Worm (Caenorhabditis elegans) whole organism, L4 larva: ENCODE measurements around the gene gst-35.
"Not testable (repeated sequence)": the region's sequence is repeated elsewhere in the genome, so short reads cannot be mapped to it uniquely, and the experiment has no call there.

ENCODE experiments used
- F37D6.2 ChIP-seq: sonication (generic microtip); optimal IDR thresholded peaks from 2 replicates; lab custom pipeline; 2016; ENCODE audit warnings: mild to moderate bottlenecking, missing genetic modification characterization, missing compliant biosample characterization
- F49E8.2 ChIP-seq: sonication (generic microtip); optimal IDR thresholded peaks from 2 replicates; lab custom pipeline; 2016; ENCODE audit warnings: missing compliant biosample characterization, mild to moderate bottlenecking, missing genetic modification characterization, borderline replicate concordance
- Y105C5A.15 ChIP-seq: fragments of 200-800 bp; sonication (Bioruptor generic); IDR thresholded peaks from 2 replicates; pipeline ENCODE4 v1.3.6; 2022; ENCODE audit warnings: missing genetic modification characterization, missing compliant biosample characterization
- ZK546.5 ChIP-seq, 2 experiments: sonication (generic microtip); optimal IDR thresholded peaks; 2 replicates each; lab custom pipeline; 2017; ENCODE audit warnings: missing biosample characterization in 2 of 2, missing genetic modification characterization in 2 of 2
- aha-1 ChIP-seq: fragments of 150-350 bp; peaks from one replicate; lab custom pipeline; 2014; ENCODE audit warnings: missing biosample characterization, missing genetic modification characterization
- aly-2 ChIP-seq: sonication (generic microtip); optimal IDR thresholded peaks from 2 replicates; lab custom pipeline; 2018; ENCODE audit warnings: missing biosample characterization, missing genetic modification characterization
- arid-1 ChIP-seq: fragments of 200-800 bp; sonication (Bioruptor generic); conservative IDR thresholded peaks from 2 replicates; pipeline ENCODE4 v1.3.6; 2022; ENCODE audit warnings: missing genetic modification reagents, missing genetic modification characterization, missing compliant biosample characterization
- ceh-28 ChIP-seq: fragments of 150-350 bp; optimal IDR thresholded peaks from 2 replicates; lab custom pipeline; 2014; ENCODE audit warnings: missing biosample characterization, missing genetic modification reagents, missing genetic modification characterization
- ceh-82 ChIP-seq: sonication (generic microtip); optimal IDR thresholded peaks from 2 replicates; lab custom pipeline; 2017; ENCODE audit warnings: missing biosample characterization, missing genetic modification characterization
- cey-2 ChIP-seq: sonication (generic microtip); optimal IDR thresholded peaks from 3 replicates; lab custom pipeline; 2017; ENCODE audit warnings: missing genetic modification characterization, mild to moderate bottlenecking, missing compliant biosample characterization, antibody characterized with exemption, borderline replicate concordance; ENCODE audit not compliant: insufficient read depth
- ctbp-1 ChIP-seq: fragments of 200-800 bp; sonication (Bioruptor generic); IDR thresholded peaks from 2 replicates; pipeline ENCODE4 v1.3.6; 2022; ENCODE audit warnings: missing genetic modification reagents, missing genetic modification characterization, missing compliant biosample characterization
- daf-16 ChIP-seq, 3 experiments: sonication (generic microtip); optimal IDR thresholded peaks; 2 replicates each; lab custom pipeline; 2016 to 2017; ENCODE audit warnings: missing genetic modification characterization in 3 of 3, missing genetic modification reagents in 3 of 3, mild to moderate bottlenecking in 2 of 3, missing compliant biosample characterization in 2 of 3, missing biosample characterization in 1 of 3, moderate library complexity in 1 of 3
- daf-8 ChIP-seq: fragments of 200-800 bp; sonication (Bioruptor generic); IDR thresholded peaks from 2 replicates; pipeline ENCODE4 v1.3.6; 2022; ENCODE audit warnings: missing genetic modification characterization, missing compliant biosample characterization
- dmd-6 ChIP-seq: fragments of 200-800 bp; sonication (Bioruptor generic); IDR thresholded peaks from 2 replicates; pipeline ENCODE4 v1.3.6; 2022; ENCODE audit warnings: missing genetic modification reagents, missing genetic modification characterization, missing compliant biosample characterization
- dpl-1 ChIP-seq: fragments of 150-350 bp; optimal IDR thresholded peaks from 2 replicates; lab custom pipeline; 2014; ENCODE audit warnings: missing biosample characterization, missing genetic modification reagents, missing genetic modification characterization
- duxl-1 ChIP-seq: sonication (generic microtip); optimal IDR thresholded peaks from 2 replicates; lab custom pipeline; 2016; ENCODE audit warnings: mild to moderate bottlenecking, missing genetic modification characterization, moderate library complexity, missing compliant biosample characterization; ENCODE audit not compliant: poor library complexity
- dve-1 ChIP-seq: sonication (generic microtip); optimal IDR thresholded peaks from 2 replicates; lab custom pipeline; 2017; ENCODE audit warnings: antibody characterized with exemption, mild to moderate bottlenecking, missing genetic modification characterization, missing compliant biosample characterization; ENCODE audit not compliant: insufficient read depth
- fkh-10 ChIP-seq: fragments of 150-350 bp; optimal IDR thresholded peaks from 2 replicates; lab custom pipeline; 2014; ENCODE audit warnings: missing biosample characterization, missing genetic modification reagents, missing genetic modification characterization
- fos-1 ChIP-seq: fragments of 150-350 bp; optimal IDR thresholded peaks from 2 replicates; lab custom pipeline; 2014; ENCODE audit warnings: missing biosample characterization, missing genetic modification characterization
- hlh-11 ChIP-seq: fragments of 200-800 bp; sonication (Bioruptor generic); optimal IDR thresholded peaks from 2 replicates; lab custom pipeline; 2018; ENCODE audit warnings: mild to moderate bottlenecking, missing genetic modification characterization, missing compliant biosample characterization
- hlh-30 ChIP-seq: sonication (generic microtip); optimal IDR thresholded peaks from 2 replicates; lab custom pipeline; 2017; ENCODE audit warnings: antibody characterized with exemption, mild to moderate bottlenecking, missing genetic modification characterization, missing compliant biosample characterization; ENCODE audit not compliant: insufficient read depth
- hmg-1.1 ChIP-seq: fragments of 200-800 bp; sonication (Bioruptor generic); IDR thresholded peaks from 2 replicates; pipeline ENCODE4 v1.3.6; 2022; ENCODE audit warnings: missing genetic modification reagents, missing genetic modification characterization, missing compliant biosample characterization
- jun-1 ChIP-seq: fragments of 150-350 bp; optimal IDR thresholded peaks from 2 replicates; lab custom pipeline; 2014; ENCODE audit warnings: missing biosample characterization, missing genetic modification reagents, missing genetic modification characterization
- lin-1 ChIP-seq: fragments of 200-800 bp; sonication (Bioruptor generic); IDR thresholded peaks from 2 replicates; pipeline ENCODE4 v1.3.6; 2022; ENCODE audit warnings: missing genetic modification reagents, missing genetic modification characterization, missing compliant biosample characterization
- lin-13 ChIP-seq: fragments of 150-350 bp; optimal IDR thresholded peaks from 2 replicates; lab custom pipeline; 2014; ENCODE audit warnings: missing biosample characterization, missing genetic modification reagents, missing genetic modification characterization
- lin-15B ChIP-seq: fragments of 150-350 bp; sonication (generic microtip); optimal IDR thresholded peaks from 3 replicates; lab custom pipeline; 2014; ENCODE audit warnings: missing biosample characterization, missing genetic modification characterization
- lin-29 ChIP-seq: fragments of 200-800 bp; sonication (Bioruptor generic); IDR thresholded peaks from 2 replicates; pipeline ENCODE4 v1.3.6; 2022; ENCODE audit warnings: missing genetic modification reagents, missing genetic modification characterization, missing compliant biosample characterization
- lsy-2 ChIP-seq, 2 experiments: fragments of 150-350 bp in 1 of 2; sonication (generic microtip) in 1 of 2; optimal IDR thresholded peaks; 2 replicates each; lab custom pipeline; 2014 to 2017; ENCODE audit warnings: missing biosample characterization in 2 of 2, missing genetic modification characterization in 2 of 2
- madf-5 ChIP-seq, 2 experiments: fragments of 200-800 bp; sonication (Bioruptor generic); IDR thresholded peaks; 2 replicates each; pipeline ENCODE4 v1.3.6; 2022; ENCODE audit warnings: missing compliant biosample characterization in 2 of 2, missing genetic modification characterization in 2 of 2
- mes-2 ChIP-seq: sonication (generic microtip); optimal IDR thresholded peaks from 2 replicates; lab custom pipeline; 2016; ENCODE audit warnings: missing genotype, mild to moderate bottlenecking, missing genetic modification characterization, missing compliant biosample characterization; ENCODE audit not compliant: poor library complexity, severe bottlenecking
- nhr-11 ChIP-seq: fragments of 150-350 bp; optimal IDR thresholded peaks from 2 replicates; lab custom pipeline; 2014; ENCODE audit warnings: missing biosample characterization, missing genetic modification characterization
- nhr-28 ChIP-seq: fragments of 150-350 bp; optimal IDR thresholded peaks from 2 replicates; lab custom pipeline; 2014; ENCODE audit warnings: missing biosample characterization, missing genetic modification characterization
- nhr-42 ChIP-seq: fragments of 200-800 bp; sonication (Bioruptor generic); IDR thresholded peaks from 2 replicates; pipeline ENCODE4 v1.3.6; 2022; ENCODE audit warnings: missing genetic modification characterization, missing compliant biosample characterization
- nhr-6 ChIP-seq: fragments of 150-350 bp; optimal IDR thresholded peaks from 2 replicates; lab custom pipeline; 2014; ENCODE audit warnings: missing biosample characterization, missing genetic modification characterization
- set-16 ChIP-seq: fragments of 200-800 bp; sonication (Bioruptor generic); IDR thresholded peaks from 2 replicates; pipeline ENCODE4 v1.3.6; 2022; ENCODE audit warnings: missing genetic modification reagents, missing genetic modification characterization, missing compliant biosample characterization
- tag-97 ChIP-seq: fragments of 200-800 bp; sonication (Bioruptor generic); IDR thresholded peaks from 2 replicates; pipeline ENCODE4 v1.3.6; 2022; ENCODE audit warnings: missing genetic modification characterization, missing compliant biosample characterization
- zag-1 ChIP-seq: fragments of 150-350 bp; optimal IDR thresholded peaks from 2 replicates; lab custom pipeline; 2014; ENCODE audit warnings: missing biosample characterization, missing genetic modification characterization
- zfp-2 ChIP-seq: sonication (generic microtip); optimal IDR thresholded peaks from 2 replicates; lab custom pipeline; 2016; ENCODE audit warnings: mild to moderate bottlenecking, missing genetic modification characterization, missing compliant biosample characterization

gst-35 gene

ce11 chrII:15174915-15175548 is 10.2 kb downstream of the gst-35 start, which contains the start of gene gst-31:
Gene gst-31, minus strand, starts transcription at chrII:15174965.
- TF ChIP-seq aly-2 (tag; lab: Kevin White, UChicago) (no peak), aha-1 (tag; lab: Kevin White, UChicago) (peak; percentile 70), lin-29 (GFP tag; lab: Robert Waterston, UW) (no peak), nhr-42 (GFP tag; lab: Robert Waterston, UW) (no peak), F49E8.2 (tag; lab: Kevin White, UChicago) (no peak), set-16 (GFP tag; lab: Robert Waterston, UW) (no peak)

ce11 chrII:15173174-15173573 is 12.0 kb downstream of the gst-35 start:
- TF ChIP-seq nhr-11 (tag; lab: Kevin White, UChicago) (peak; percentile 18), mes-2 (peak; percentile 34), lin-29 (GFP tag; lab: Robert Waterston, UW) (no peak), ctbp-1 (GFP tag; lab: Robert Waterston, UW) (no peak), fkh-10 (no peak), nhr-6 (tag; lab: Kevin White, UChicago) (peak; percentile 3), lin-1 (GFP tag; lab: Robert Waterston, UW) (no peak), cey-2 (tag; lab: Kevin White, UChicago) (no peak), hmg-1.1 (GFP tag; lab: Robert Waterston, UW) (0 out of 2 replicates have a peak, but pooled peaks have one; percentile 49), arid-1 (GFP tag; lab: Robert Waterston, UW) (no peak), hlh-11 (tag; lab: Kevin White, UChicago) (peak; percentile 23), nhr-28 (tag; lab: Kevin White, UChicago) (peak; percentile 17), lin-15B (tag; lab: Kevin White, UChicago) (no peak), ceh-82 (tag; lab: Kevin White, UChicago) (no peak), dmd-6 (peak; percentile 22; the same call in 1 of the 2 replicates), ZK546.5 (tag; optimal IDR thresholded peaks at IDR 0.05; lab: Kevin White, UChicago) (no peak), dpl-1 (no peak), lin-13 (no peak), dve-1 (tag; lab: Kevin White, UChicago) (peak; percentile 49), lsy-2 (tag; optimal IDR thresholded peaks at IDR 0.05; lab: Kevin White, UChicago) (peak in 1 of 2 experiments; percentile 21), duxl-1 (no peak), fos-1 (tag; lab: Kevin White, UChicago) (no peak), ceh-28 (tag; lab: Kevin White, UChicago) (no peak), Y105C5A.15 (GFP tag; lab: Robert Waterston, UW) (no peak), F37D6.2 (tag; lab: Kevin White, UChicago) (no peak), tag-97 (GFP tag; lab: Robert Waterston, UW) (no peak), zfp-2 (tag; lab: Kevin White, UChicago) (no peak), daf-16 (GFP tag; optimal IDR thresholded peaks at IDR 0.05; lab: Kevin White, UChicago) (no peak), daf-16 (tag; optimal IDR thresholded peaks at IDR 0.05; lab: Kevin White, UChicago) (peak; percentile 35), hlh-30 (peak; percentile 45), jun-1 (no peak)
- TF ChIP-seq, all 104 proteins: peak for 11

- TF ChIP-seq daf-8; madf-5 (GFP tag; IDR thresholded peaks at IDR 0.05; lab: Robert Waterston, UW); zag-1: not testable (repeated sequence)
These were observed 13.4 kb downstream of the gst-35 start, which contains the start of gene gst-39 for ce11 chrII:15171816-15172215. Gene gst-39, minus strand, starts transcription at chrII:15171916.
